Worm (Caenorhabditis elegans) whole organism, mixed stage, embryonic: Measurements from ENCODE around the gene T05C1.2.

Source experiments
- M03D4.4 ChIP-seq: sonication (generic microtip); optimal IDR thresholded peaks from 2 replicates; lab custom pipeline; 2017; ENCODE audit warnings: mild to moderate bottlenecking, missing genetic modification characterization, missing compliant biosample characterization
- bed-3 ChIP-seq: fragments of 200-800 bp; sonication (Bioruptor generic); optimal IDR thresholded peaks from 3 replicates; lab custom pipeline; 2018; ENCODE audit warnings: mild to moderate bottlenecking, missing genetic modification characterization, moderate library complexity, missing compliant biosample characterization
- blmp-1 ChIP-seq: fragments of 150-350 bp; optimal IDR thresholded peaks from 2 replicates; lab custom pipeline; 2014; ENCODE audit warnings: missing biosample characterization, missing genetic modification characterization
- ceh-39 ChIP-seq: fragments of 150-350 bp; optimal IDR thresholded peaks from 2 replicates; lab custom pipeline; 2014; ENCODE audit warnings: missing biosample characterization, missing genetic modification characterization
- ceh-43 ChIP-seq: fragments of 200-800 bp; sonication (Bioruptor generic); optimal IDR thresholded peaks from 2 replicates; lab custom pipeline; 2018; ENCODE audit warnings: mild to moderate bottlenecking, missing genetic modification characterization, moderate library complexity, missing compliant biosample characterization
- ceh-83 ChIP-seq: fragments of 200-800 bp; sonication (Bioruptor generic); optimal IDR thresholded peaks from 2 replicates; lab custom pipeline; 2018; ENCODE audit warnings: mild to moderate bottlenecking, missing genetic modification characterization, missing compliant biosample characterization
- ces-1 ChIP-seq: fragments of 150-350 bp; optimal IDR thresholded peaks from 2 replicates; lab custom pipeline; 2014; ENCODE audit warnings: missing biosample characterization, missing genetic modification reagents, missing genetic modification characterization
- cnd-1 ChIP-seq: fragments of 200-800 bp; sonication (Bioruptor generic); optimal IDR thresholded peaks from 2 replicates; lab custom pipeline; 2018; ENCODE audit warnings: mild to moderate bottlenecking, missing genetic modification characterization, missing compliant biosample characterization
- drap-1 ChIP-seq: fragments of 200-800 bp; sonication (Bioruptor generic); optimal IDR thresholded peaks from 3 replicates; lab custom pipeline; 2018; ENCODE audit warnings: mild to moderate bottlenecking, missing genetic modification characterization, missing compliant biosample characterization
- elt-1 ChIP-seq: sonication (generic microtip); optimal IDR thresholded peaks from 2 replicates; lab custom pipeline; 2017; ENCODE audit warnings: missing genetic modification characterization, mild to moderate bottlenecking, missing compliant biosample characterization, antibody characterized with exemption, moderate library complexity, borderline replicate concordance; ENCODE audit not compliant: insufficient read depth
- elt-3 ChIP-seq: fragments of 150-350 bp; optimal IDR thresholded peaks from 2 replicates; lab custom pipeline; 2014; ENCODE audit warnings: missing biosample characterization, missing genetic modification characterization
- ham-2 ChIP-seq: fragments of 200-800 bp; sonication (Bioruptor generic); optimal IDR thresholded peaks from 2 replicates; lab custom pipeline; 2018; ENCODE audit warnings: mild to moderate bottlenecking, missing genetic modification characterization, missing compliant biosample characterization
- hlh-1 ChIP-seq: fragments of 150-350 bp; optimal IDR thresholded peaks from 2 replicates; lab custom pipeline; 2014; ENCODE audit warnings: missing biosample characterization, missing genetic modification reagents, missing genetic modification characterization
- lin-13 ChIP-seq: fragments of 150-350 bp; optimal IDR thresholded peaks from 2 replicates; lab custom pipeline; 2014; ENCODE audit warnings: missing biosample characterization, missing genetic modification characterization
- lin-32 ChIP-seq: fragments of 200-800 bp; sonication (Bioruptor generic); optimal IDR thresholded peaks from 2 replicates; lab custom pipeline; 2018; ENCODE audit warnings: mild to moderate bottlenecking, missing genetic modification characterization, missing compliant biosample characterization
- mab-5 ChIP-seq: fragments of 150-350 bp; optimal IDR thresholded peaks from 2 replicates; lab custom pipeline; 2014; ENCODE audit warnings: missing biosample characterization, missing genetic modification characterization
- mep-1 ChIP-seq: fragments of 150-350 bp; optimal IDR thresholded peaks from 2 replicates; lab custom pipeline; 2017; ENCODE audit warnings: missing biosample characterization, missing genetic modification reagents, missing genetic modification characterization, inconsistent platforms
- mls-2 ChIP-seq: sonication (generic microtip); optimal IDR thresholded peaks from 2 replicates; lab custom pipeline; 2016; ENCODE audit warnings: mild to moderate bottlenecking, missing genetic modification characterization, moderate library complexity, missing compliant biosample characterization
- nhr-12 ChIP-seq: fragments of 150-350 bp; optimal IDR thresholded peaks from 2 replicates; lab custom pipeline; 2014; ENCODE audit warnings: missing biosample characterization, missing genetic modification characterization
- nhr-2 ChIP-seq: fragments of 150-350 bp; optimal IDR thresholded peaks from 2 replicates; lab custom pipeline; 2014; ENCODE audit warnings: missing biosample characterization, missing genetic modification characterization
- nhr-237 ChIP-seq: fragments of 150-350 bp; optimal IDR thresholded peaks from 2 replicates; lab custom pipeline; 2014; ENCODE audit warnings: missing biosample characterization, missing genetic modification characterization
- nhr-28 ChIP-seq: fragments of 150-350 bp; optimal IDR thresholded peaks from 2 replicates; lab custom pipeline; 2014; ENCODE audit warnings: missing biosample characterization, missing genetic modification characterization
- sem-2 ChIP-seq: fragments of 200-800 bp; sonication (Bioruptor generic); optimal IDR thresholded peaks from 2 replicates; lab custom pipeline; 2018; ENCODE audit warnings: mild to moderate bottlenecking, missing genetic modification characterization, missing compliant biosample characterization
- snpc-4 ChIP-seq: fragments of 150-350 bp; optimal IDR thresholded peaks from 2 replicates; lab custom pipeline; 2014; ENCODE audit warnings: missing biosample characterization, missing genetic modification characterization
- sptf-1 ChIP-seq: sonication (generic microtip); optimal IDR thresholded peaks from 2 replicates; lab custom pipeline; 2017; ENCODE audit warnings: mild to moderate bottlenecking, missing genetic modification characterization, moderate library complexity, missing compliant biosample characterization
- tbx-8 ChIP-seq: fragments of 200-800 bp; sonication (Bioruptor generic); optimal IDR thresholded peaks from 2 replicates; lab custom pipeline; 2018; ENCODE audit warnings: mild to moderate bottlenecking, missing genetic modification characterization, moderate library complexity, missing compliant biosample characterization
- unc-120 ChIP-seq: sonication (generic microtip); optimal IDR thresholded peaks from 2 replicates; lab custom pipeline; 2017; ENCODE audit warnings: missing genetic modification characterization, missing compliant biosample characterization; ENCODE audit not compliant: poor library complexity, severe bottlenecking
- unc-62 ChIP-seq: fragments of 150-350 bp; optimal IDR thresholded peaks from 2 replicates; lab custom pipeline; 2014; ENCODE audit warnings: missing biosample characterization, missing genetic modification reagents, missing genetic modification characterization
- zip-8 ChIP-seq: fragments of 150-350 bp; optimal IDR thresholded peaks from 2 replicates; lab custom pipeline; 2014; ENCODE audit warnings: missing biosample characterization, missing genetic modification characterization
- ztf-11 ChIP-seq: fragments of 150-350 bp; optimal IDR thresholded peaks from 2 replicates; lab custom pipeline; 2014; ENCODE audit warnings: missing biosample characterization, missing genetic modification characterization

The T05C1.2 gene

DNA sequence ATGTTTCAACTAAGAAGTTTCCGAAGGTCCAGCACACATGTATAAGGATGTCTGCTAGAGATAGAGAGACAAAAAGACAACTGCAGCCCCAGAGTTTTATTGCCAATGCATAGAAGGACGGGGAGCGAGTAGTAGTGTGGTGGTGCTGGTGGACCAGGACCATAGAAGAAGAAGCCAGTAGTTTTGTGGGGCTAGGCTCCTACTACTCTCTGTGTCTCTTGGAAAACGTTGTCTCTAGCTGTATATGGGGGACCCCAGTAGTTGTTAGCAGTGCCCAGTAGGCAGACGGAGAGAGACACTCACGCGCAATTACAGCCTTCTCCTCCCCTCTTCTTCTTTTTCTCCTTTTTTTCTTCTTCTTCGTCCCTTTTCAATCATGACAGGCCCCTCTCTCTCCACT is 25.9 kb downstream of the T05C1.2 start:
- TF ChIP-seq cnd-1 (tag; lab: Kevin White, UChicago) (no peak), ces-1 (GFP tag; lab: Kevin White, UChicago) (peak; percentile 45)

ce11 chrII:4454823-4455222 is 27.1 kb downstream of the T05C1.2 start:
- TF ChIP-seq elt-1 (no peak), nhr-237 (tag; lab: Kevin White, UChicago) (no peak)
- TF ChIP-seq, all 35 proteins: peak for 0

ce11 chrII:4453453-4453852 is 28.5 kb downstream of the T05C1.2 start:
- TF ChIP-seq ces-1 (GFP tag; lab: Kevin White, UChicago) (peak; percentile 55), ztf-11 (tag; lab: Kevin White, UChicago) (no peak)
- TF ChIP-seq, all 35 proteins: peak for 1

ce11 chrII:4453051-4453450 is 28.9 kb downstream of the T05C1.2 start, which contains the start of gene twk-2:
TSS of gene twk-2 (minus strand) at chrII:4453151.
- TF ChIP-seq ceh-83 (GFP tag; lab: Kevin White, UChicago) (no peak), nhr-28 (tag; lab: Kevin White, UChicago) (no peak), sptf-1 (tag; lab: Kevin White, UChicago) (no peak), cnd-1 (tag; lab: Kevin White, UChicago) (no peak), mep-1 (tag; lab: Kevin White, UChicago) (no peak), nhr-237 (tag; lab: Kevin White, UChicago) (no peak), ceh-43 (GFP tag; lab: Kevin White, UChicago) (no peak), snpc-4 (tag; lab: Kevin White, UChicago) (no peak), lin-32 (GFP tag; lab: Kevin White, UChicago) (no peak), zip-8 (tag; lab: Kevin White, UChicago) (no peak), ceh-39 (tag; lab: Kevin White, UChicago) (no peak), nhr-2 (tag; lab: Kevin White, UChicago) (no peak), elt-1 (no peak), ces-1 (GFP tag; lab: Kevin White, UChicago) (no peak), blmp-1 (tag; lab: Kevin White, UChicago) (no peak), mls-2 (tag; lab: Kevin White, UChicago) (no peak), M03D4.4 (tag; lab: Kevin White, UChicago) (no peak), ztf-11 (tag; lab: Kevin White, UChicago) (no peak), elt-3 (tag; lab: Kevin White, UChicago) (no peak), lin-13 (tag; lab: Kevin White, UChicago) (no peak)
- TF ChIP-seq, all 35 proteins: peak for 0

ce11 chrII:4444811-4445210 is 37.1 kb downstream of the T05C1.2 start:
- TF ChIP-seq sem-2 (GFP tag; lab: Kevin White, UChicago) (no peak), M03D4.4 (tag; lab: Kevin White, UChicago) (no peak), lin-32 (GFP tag; lab: Kevin White, UChicago) (no peak), nhr-2 (tag; lab: Kevin White, UChicago) (no peak), tbx-8 (no peak), ceh-43 (GFP tag; lab: Kevin White, UChicago) (no peak), mab-5 (tag; lab: Kevin White, UChicago) (no peak), hlh-1 (no peak), nhr-28 (tag; lab: Kevin White, UChicago) (no peak)

ce11 chrII:4441278-4441677 is 40.6 kb downstream of the T05C1.2 start:
- TF ChIP-seq nhr-237 (tag; lab: Kevin White, UChicago): no peak
- no peak for TF ChIP-seq drap-1 (GFP tag; lab: Kevin White, UChicago)
- no peak for TF ChIP-seq nhr-2 (tag; lab: Kevin White, UChicago)
- TF ChIP-seq mls-2 (tag; lab: Kevin White, UChicago): no peak
- TF ChIP-seq ztf-11 (tag; lab: Kevin White, UChicago): no peak
- no peak for TF ChIP-seq unc-120 (tag; lab: Kevin White, UChicago)
- TF ChIP-seq unc-62 (GFP tag; lab: Kevin White, UChicago): no peak
- no peak for TF ChIP-seq nhr-12 (tag; lab: Kevin White, UChicago)
- no peak for TF ChIP-seq ceh-39 (tag; lab: Kevin White, UChicago)
- TF ChIP-seq mep-1 (tag; lab: Kevin White, UChicago): no peak
- no peak for TF ChIP-seq bed-3 (GFP tag; lab: Kevin White, UChicago)
- TF ChIP-seq lin-13 (tag; lab: Kevin White, UChicago): no peak
- TF ChIP-seq ham-2 (GFP tag; lab: Kevin White, UChicago): no peak
